Worm (Caenorhabditis elegans) whole organism, L1 larva: ENCODE data around the gene btb-22.

Source experiments
- C34B4.2 ChIP-seq: sonication (generic microtip); optimal IDR thresholded peaks from 2 replicates; lab custom pipeline; 2017; ENCODE audit warnings: mild to moderate bottlenecking, missing genetic modification characterization, missing compliant biosample characterization
- F16B12.6 ChIP-seq: fragments of 150-350 bp; optimal IDR thresholded peaks from 2 replicates; lab custom pipeline; 2014; ENCODE audit warnings: missing biosample characterization, missing genetic modification characterization
- ama-1 ChIP-seq: fragments of 150-350 bp; optimal IDR thresholded peaks from 2 replicates; lab custom pipeline; 2014
- ceh-8 ChIP-seq: fragments of 200-800 bp; sonication (Bioruptor generic); optimal IDR thresholded peaks from 2 replicates; lab custom pipeline; 2018; ENCODE audit warnings: mild to moderate bottlenecking, missing genetic modification characterization, moderate library complexity, missing compliant biosample characterization
- ceh-82 ChIP-seq, 3 experiments: fragments of 150-350 bp in 1 of 3; sonication (generic microtip) in 2 of 3; optimal IDR thresholded peaks; 2 replicates each; lab custom pipeline; 2014 to 2017; ENCODE audit warnings: missing biosample characterization in 3 of 3, missing genetic modification characterization in 3 of 3
- egl-27 ChIP-seq, 2 experiments: fragments of 150-350 bp in 1 of 2; sonication (generic microtip); optimal IDR thresholded peaks; 3 replicates each; lab custom pipeline; 2017 to 2018; ENCODE audit warnings: missing biosample characterization in 2 of 2, missing genetic modification characterization in 2 of 2, missing genetic modification reagents in 2 of 2
- fos-1 ChIP-seq: fragments of 150-350 bp; optimal IDR thresholded peaks from 2 replicates; lab custom pipeline; 2014; ENCODE audit warnings: missing biosample characterization, missing genetic modification characterization
- jun-1 ChIP-seq: fragments of 150-350 bp; optimal IDR thresholded peaks from 2 replicates; lab custom pipeline; 2014; ENCODE audit warnings: missing biosample characterization, missing genetic modification reagents, missing genetic modification characterization
- lin-13 ChIP-seq: fragments of 150-350 bp; optimal IDR thresholded peaks from 2 replicates; lab custom pipeline; 2014; ENCODE audit warnings: missing biosample characterization, missing genetic modification reagents, missing genetic modification characterization
- lin-39 ChIP-seq: fragments of 150-350 bp; optimal IDR thresholded peaks from 2 replicates; lab custom pipeline; 2014; ENCODE audit warnings: missing biosample characterization, missing genetic modification reagents, missing genetic modification characterization
- mep-1 ChIP-seq: fragments of 150-350 bp; optimal IDR thresholded peaks from 2 replicates; lab custom pipeline; 2014; ENCODE audit warnings: missing biosample characterization, missing genetic modification characterization
- skn-1 ChIP-seq: fragments of 150-350 bp; optimal IDR thresholded peaks from 2 replicates; lab custom pipeline; 2014; ENCODE audit warnings: missing biosample characterization, missing genetic modification characterization
- tbx-2 ChIP-seq: sonication (generic microtip); optimal IDR thresholded peaks from 2 replicates; lab custom pipeline; 2016; ENCODE audit warnings: missing genetic modification characterization, missing compliant biosample characterization
- vab-15 ChIP-seq: sonication (generic microtip); optimal IDR thresholded peaks from 2 replicates; lab custom pipeline; 2017; ENCODE audit warnings: missing genotype, mild to moderate bottlenecking, missing genetic modification characterization, missing compliant biosample characterization

- TF ChIP-seq ama-1 (no peak), lin-39 (tag; lab: Kevin White, UChicago) (no peak), vab-15 (tag; lab: Kevin White, UChicago) (no peak), lin-13 (GFP tag; lab: Kevin White, UChicago) (no peak), mep-1 (no peak), tbx-2 (tag; lab: Kevin White, UChicago) (no peak), jun-1 (tag; lab: Kevin White, UChicago) (no peak), fos-1 (tag; lab: Kevin White, UChicago) (no peak), F16B12.6 (tag; lab: Kevin White, UChicago) (no peak), C34B4.2 (tag; lab: Kevin White, UChicago) (no peak), ceh-8 (GFP tag; lab: Kevin White, UChicago) (no peak), egl-27 (tag; optimal IDR thresholded peaks at IDR 0.05; lab: Kevin White, UChicago) (no peak), skn-1 (no peak), ceh-82 (tag; optimal IDR thresholded peaks at IDR 0.05; lab: Kevin White, UChicago) (no peak)
Measured at ce11 chrII:3340251-3340650, 40.7 kb downstream of the btb-22 start, which contains the start of gene F14D2.5.
